Worm (Caenorhabditis elegans) whole organism, dauer: ENCODE data around the gene F44D12.19.

Experiments used
- unc-62 ChIP-seq: sonication (generic microtip); optimal IDR thresholded peaks from 2 replicates; lab custom pipeline; 2017; ENCODE audit warnings: missing biosample characterization, missing genetic modification reagents, missing genetic modification characterization

Gene F44D12.19

DNA sequence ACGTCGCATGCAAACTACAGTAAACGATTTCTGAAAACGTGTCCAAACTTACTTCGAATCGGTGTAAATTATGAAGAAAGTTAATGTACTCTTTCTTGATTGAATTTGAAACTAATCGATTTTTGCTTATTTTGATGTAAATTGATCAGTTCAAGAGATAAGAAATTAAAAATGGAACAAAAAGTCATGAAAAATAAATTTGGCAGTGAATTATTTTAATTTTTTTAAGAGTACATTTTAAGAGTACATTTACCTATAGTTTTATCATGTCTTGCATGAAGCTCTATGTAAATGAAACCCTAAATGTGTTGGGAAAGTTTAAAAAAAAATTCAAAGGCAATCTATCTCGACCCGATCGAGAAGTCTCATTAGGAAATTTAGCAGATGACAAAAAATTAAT is 34.8 kb downstream of the F44D12.19 start, which contains the start of gene T04B2.7:
Gene T04B2.7 (minus strand): TSS at position 101 of the 400 bp plus-strand sequence.
- TF ChIP-seq unc-62 (GFP tag; lab: Kevin White, UChicago), result no peak

- TF ChIP-seq unc-62 (GFP tag; lab: Kevin White, UChicago), result no peak
These were observed 37.8 kb downstream of the F44D12.19 start for ce11 chrIV:10059175-10059574.

DNA sequence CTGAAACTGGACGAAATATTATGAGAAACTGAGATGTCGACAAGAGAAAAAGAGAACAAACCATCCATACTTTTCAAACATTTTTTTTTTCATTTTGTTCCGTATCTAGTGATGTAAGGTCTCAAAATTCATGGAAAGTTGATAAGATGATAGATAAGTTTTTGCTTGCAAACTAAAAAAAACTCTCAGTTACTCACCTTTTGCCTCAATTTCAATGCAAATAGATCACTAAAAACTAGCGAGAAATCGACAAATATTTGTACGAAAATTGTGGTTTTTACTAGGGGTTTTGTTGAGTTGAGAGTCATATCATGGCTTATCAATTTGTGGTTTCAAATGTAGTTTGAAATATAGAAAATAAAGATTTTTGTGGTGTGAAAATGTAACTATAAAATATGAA is 39.4 kb downstream of the F44D12.19 start:
- no peak for TF ChIP-seq unc-62 (GFP tag; lab: Kevin White, UChicago)

ce11 chrIV:10062728-10063127 is 41.3 kb downstream of the F44D12.19 start, which contains the start of gene ipla-7:
Gene ipla-7 (minus strand): TSS chrIV:10062849.
- TF ChIP-seq unc-62 (GFP tag; lab: Kevin White, UChicago), result no peak

- no peak for TF ChIP-seq unc-62 (GFP tag; lab: Kevin White, UChicago)
These were observed 42.6 kb downstream of the F44D12.19 start for ce11 chrIV:10063941-10064340.

DNA sequence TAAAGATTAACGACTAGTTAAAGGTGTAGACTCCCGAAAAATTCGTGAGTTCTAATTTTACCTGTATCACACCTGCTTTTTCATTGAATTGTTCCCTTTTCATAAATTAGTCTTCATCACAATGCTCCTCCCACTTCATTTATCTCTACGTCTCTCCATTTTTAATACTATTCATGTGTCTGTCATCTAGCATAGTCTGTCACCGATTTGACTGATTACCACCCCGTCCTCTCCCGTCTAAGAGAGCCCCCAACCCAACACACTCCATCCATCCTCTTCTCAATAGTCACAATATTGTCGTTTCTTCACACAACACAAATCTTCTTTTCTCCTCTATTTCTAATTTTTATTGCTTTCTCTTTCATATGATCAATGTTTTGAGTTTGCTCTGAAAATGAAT is 43.8 kb downstream of the F44D12.19 start:
- TF ChIP-seq unc-62 (GFP tag; lab: Kevin White, UChicago), result no peak

- TF ChIP-seq unc-62 (GFP tag; lab: Kevin White, UChicago), result no peak
These were observed 45.1 kb downstream of the F44D12.19 start for ce11 chrIV:10066456-10066855.

ce11 chrIV:10067541-10067940 is 46.2 kb downstream of the F44D12.19 start, which contains the start of gene cwn-2:
Gene cwn-2 (plus strand): TSS chrIV:10067816.
- TF ChIP-seq unc-62 (GFP tag; lab: Kevin White, UChicago), result no peak

ce11 chrIV:10068266-10068665 is 46.9 kb downstream of the F44D12.19 start:
- TF ChIP-seq unc-62 (GFP tag; lab: Kevin White, UChicago), result no peak
